Worm (Caenorhabditis elegans) whole organism, L1 larva: ENCODE results near the gene ina-1.

Source experiments
- F16B12.6 ChIP-seq: fragments of 150-350 bp; optimal IDR thresholded peaks from 2 replicates; lab custom pipeline; 2014; ENCODE audit warnings: missing biosample characterization, missing genetic modification characterization
- alr-1 ChIP-seq: fragments of 200-800 bp; sonication (Bioruptor generic); optimal IDR thresholded peaks from 2 replicates; lab custom pipeline; 2018; ENCODE audit warnings: borderline replicate concordance, mild to moderate bottlenecking, missing genetic modification characterization, missing compliant biosample characterization
- ama-1 ChIP-seq: fragments of 150-350 bp; optimal IDR thresholded peaks from 2 replicates; lab custom pipeline; 2014
- blmp-1 ChIP-seq: fragments of 150-350 bp; optimal IDR thresholded peaks from 2 replicates; lab custom pipeline; 2014; ENCODE audit warnings: missing biosample characterization, missing genetic modification characterization
- ceh-63 ChIP-seq: fragments of 200-800 bp; sonication (Bioruptor generic); optimal IDR thresholded peaks from 2 replicates; lab custom pipeline; 2018; ENCODE audit warnings: mild to moderate bottlenecking, missing genetic modification characterization, missing compliant biosample characterization
- ceh-90 ChIP-seq: sonication (generic microtip); optimal IDR thresholded peaks from 2 replicates; lab custom pipeline; 2016; ENCODE audit warnings: missing genetic modification characterization, missing compliant biosample characterization
- dpl-1 ChIP-seq, 3 experiments: fragments of 150-350 bp in 2 of 3; sonication (generic microtip) in 1 of 3; optimal IDR thresholded peaks; 2 replicates each; lab custom pipeline; 2014 to 2017; ENCODE audit warnings: missing biosample characterization in 3 of 3, missing genetic modification characterization in 3 of 3, missing genetic modification reagents in 3 of 3
- efl-1 ChIP-seq, 4 experiments: fragments of 150-350 bp; optimal IDR thresholded peaks in 3 of 4; peaks in 1 of 4; 1 replicate in 1 of 4; 2 replicates in 3 of 4; lab custom pipeline; 2014; ENCODE audit warnings: missing biosample characterization in 2 of 4, missing genetic modification characterization in 2 of 4, missing genetic modification reagents in 2 of 4
- egl-13 ChIP-seq: sonication (generic microtip); optimal IDR thresholded peaks from 2 replicates; lab custom pipeline; 2016; ENCODE audit warnings: missing genotype, missing genetic modification reagents, missing genetic modification characterization, missing compliant biosample characterization
- elt-2 ChIP-seq: sonication (generic microtip); optimal IDR thresholded peaks from 2 replicates; lab custom pipeline; 2016; ENCODE audit warnings: missing genetic modification characterization, mild to moderate bottlenecking, inconsistent platforms, missing compliant biosample characterization, missing genetic modification reagents
- elt-3 ChIP-seq, 6 experiments: fragments of 150-350 bp in 1 of 6; sonication (generic microtip); optimal IDR thresholded peaks; 2 replicates each; lab custom pipeline; 2017 to 2018; ENCODE audit warnings: missing biosample characterization in 6 of 6, missing genetic modification characterization in 6 of 6, inconsistent platforms in 1 of 6
- ets-5 ChIP-seq: fragments of 200-800 bp; sonication (Bioruptor generic); IDR thresholded peaks from 2 replicates; pipeline ENCODE4 v1.3.6; 2022; ENCODE audit warnings: missing genetic modification characterization, missing compliant biosample characterization
- fkh-4 ChIP-seq: sonication (generic microtip); optimal IDR thresholded peaks from 2 replicates; lab custom pipeline; 2016; ENCODE audit warnings: missing compliant biosample characterization, missing genetic modification characterization, borderline replicate concordance
- grh-1 ChIP-seq: fragments of 200-800 bp; sonication (Bioruptor generic); IDR thresholded peaks from 2 replicates; pipeline ENCODE4 v1.3.6; 2022; ENCODE audit warnings: missing genetic modification reagents, missing genetic modification characterization, missing compliant biosample characterization
- hlh-17 ChIP-seq: fragments of 200-800 bp; sonication (Bioruptor generic); optimal IDR thresholded peaks from 2 replicates; lab custom pipeline; 2018; ENCODE audit warnings: missing genetic modification characterization, mild to moderate bottlenecking, missing compliant biosample characterization, moderate library complexity, borderline replicate concordance
- irx-1 ChIP-seq: sonication (generic microtip); optimal IDR thresholded peaks from 2 replicates; lab custom pipeline; 2016; ENCODE audit warnings: missing genetic modification characterization, missing compliant biosample characterization
- lin-13 ChIP-seq: fragments of 150-350 bp; optimal IDR thresholded peaks from 2 replicates; lab custom pipeline; 2014; ENCODE audit warnings: missing biosample characterization, missing genetic modification reagents, missing genetic modification characterization
- lin-14 ChIP-seq: fragments of 200-800 bp; sonication (Bioruptor generic); optimal IDR thresholded peaks from 2 replicates; lab custom pipeline; 2018; ENCODE audit warnings: mild to moderate bottlenecking, missing genetic modification characterization, moderate library complexity, missing compliant biosample characterization
- lin-15B ChIP-seq: fragments of 150-350 bp; sonication (generic microtip); optimal IDR thresholded peaks from 3 replicates; lab custom pipeline; 2014; ENCODE audit warnings: missing biosample characterization, missing genetic modification characterization
- lin-35 ChIP-seq, 2 experiments: fragments of 150-350 bp; optimal IDR thresholded peaks; 2 replicates each; lab custom pipeline; 2014; ENCODE audit warnings: missing biosample characterization in 2 of 2, missing genetic modification characterization in 2 of 2, missing genetic modification reagents in 2 of 2
- lir-3 ChIP-seq: sonication (generic microtip); optimal IDR thresholded peaks from 2 replicates; lab custom pipeline; 2016; ENCODE audit warnings: mild to moderate bottlenecking, missing genetic modification characterization, moderate library complexity, missing compliant biosample characterization; ENCODE audit not compliant: poor library complexity
- lsy-2 ChIP-seq, 2 experiments: fragments of 150-350 bp; optimal IDR thresholded peaks; 2 replicates each; lab custom pipeline; 2014; ENCODE audit warnings: missing biosample characterization in 2 of 2, missing genetic modification characterization in 2 of 2
- mab-9 ChIP-seq: fragments of 200-800 bp; sonication (Bioruptor generic); IDR thresholded peaks from 2 replicates; pipeline ENCODE4 v1.3.6; 2022; ENCODE audit warnings: missing genetic modification reagents, missing genetic modification characterization, missing compliant biosample characterization
- mdl-1 ChIP-seq, 2 experiments: fragments of 150-350 bp; optimal IDR thresholded peaks; 2 replicates each; lab custom pipeline; 2014 to 2017; ENCODE audit warnings: missing biosample characterization in 2 of 2, missing genetic modification characterization in 2 of 2, inconsistent platforms in 1 of 2
- nhr-11 ChIP-seq: fragments of 150-350 bp; optimal IDR thresholded peaks from 2 replicates; lab custom pipeline; 2014; ENCODE audit warnings: missing biosample characterization, missing genetic modification characterization
- nhr-12 ChIP-seq: sonication (generic microtip); optimal IDR thresholded peaks from 2 replicates; lab custom pipeline; 2017; ENCODE audit warnings: missing biosample characterization, missing genetic modification characterization
- nhr-20 ChIP-seq: sonication (generic microtip); optimal IDR thresholded peaks from 2 replicates; lab custom pipeline; 2016; ENCODE audit warnings: mild to moderate bottlenecking, missing genetic modification characterization, missing compliant biosample characterization
- nhr-71 ChIP-seq: sonication (generic microtip); optimal IDR thresholded peaks from 2 replicates; lab custom pipeline; 2016; ENCODE audit warnings: mild to moderate bottlenecking, missing genetic modification characterization, moderate library complexity, missing compliant biosample characterization
- nhr-85 ChIP-seq: sonication (generic microtip); peaks from one replicate; lab custom pipeline; 2016; ENCODE audit warnings: missing genetic modification characterization, inconsistent platforms, missing compliant biosample characterization
- nhr-90 ChIP-seq: sonication (generic microtip); optimal IDR thresholded peaks from 2 replicates; lab custom pipeline; 2016; ENCODE audit warnings: mild to moderate bottlenecking, missing genetic modification characterization, missing compliant biosample characterization; ENCODE audit not compliant: poor library complexity
- pag-3 ChIP-seq: sonication (generic microtip); optimal IDR thresholded peaks from 2 replicates; lab custom pipeline; 2017; ENCODE audit warnings: missing genetic modification characterization, mild to moderate bottlenecking, missing compliant biosample characterization, antibody characterized with exemption, borderline replicate concordance; ENCODE audit not compliant: insufficient read depth
- pax-3 ChIP-seq: fragments of 200-800 bp; sonication (Bioruptor generic); optimal IDR thresholded peaks from 2 replicates; lab custom pipeline; 2018; ENCODE audit warnings: mild to moderate bottlenecking, missing genetic modification characterization, moderate library complexity, missing compliant biosample characterization
- pqm-1 ChIP-seq: sonication (generic microtip); optimal IDR thresholded peaks from 3 replicates; lab custom pipeline; 2017; ENCODE audit warnings: missing biosample characterization, missing genetic modification characterization
- snu-23 ChIP-seq: sonication (generic microtip); optimal IDR thresholded peaks from 2 replicates; lab custom pipeline; 2016; ENCODE audit warnings: missing genetic modification characterization, missing compliant biosample characterization
- sox-4 ChIP-seq: sonication (generic microtip); optimal IDR thresholded peaks from 2 replicates; lab custom pipeline; 2016; ENCODE audit warnings: missing genetic modification characterization, missing compliant biosample characterization
- sup-37 ChIP-seq: fragments of 200-800 bp; sonication (Bioruptor generic); optimal IDR thresholded peaks from 2 replicates; lab custom pipeline; 2018; ENCODE audit warnings: mild to moderate bottlenecking, missing genetic modification characterization, missing compliant biosample characterization
- swsn-7 ChIP-seq: sonication (generic microtip); optimal IDR thresholded peaks from 2 replicates; lab custom pipeline; 2016; ENCODE audit warnings: missing genetic modification characterization, missing compliant biosample characterization
- tbx-2 ChIP-seq: sonication (generic microtip); optimal IDR thresholded peaks from 2 replicates; lab custom pipeline; 2016; ENCODE audit warnings: missing genetic modification characterization, missing compliant biosample characterization
- tlp-1 ChIP-seq: fragments of 150-350 bp; optimal IDR thresholded peaks from 2 replicates; lab custom pipeline; 2014; ENCODE audit warnings: missing biosample characterization, missing genetic modification characterization
- unc-130 ChIP-seq: fragments of 150-350 bp; optimal IDR thresholded peaks from 2 replicates; lab custom pipeline; 2017; ENCODE audit warnings: missing biosample characterization, missing genetic modification characterization, inconsistent platforms
- unc-30 ChIP-seq: sonication (generic microtip); optimal IDR thresholded peaks from 2 replicates; lab custom pipeline; 2017; ENCODE audit warnings: missing biosample characterization, missing genetic modification characterization
- unc-86 ChIP-seq: sonication (generic microtip); optimal IDR thresholded peaks from 2 replicates; lab custom pipeline; 2016; ENCODE audit warnings: missing genetic modification characterization, missing compliant biosample characterization
- unc-98 ChIP-seq: fragments of 200-800 bp; sonication (Bioruptor generic); IDR thresholded peaks from 2 replicates; pipeline ENCODE4 v1.3.6; 2022; ENCODE audit warnings: missing genetic modification characterization, missing compliant biosample characterization
- xbp-1 ChIP-seq: sonication (generic microtip); optimal IDR thresholded peaks from 2 replicates; lab custom pipeline; 2016; ENCODE audit warnings: missing genetic modification characterization, missing compliant biosample characterization
- zag-1 ChIP-seq: fragments of 150-350 bp; optimal IDR thresholded peaks from 2 replicates; lab custom pipeline; 2014; ENCODE audit warnings: missing biosample characterization, missing genetic modification characterization
- zip-4 ChIP-seq: fragments of 200-800 bp; sonication (Bioruptor generic); optimal IDR thresholded peaks from 2 replicates; lab custom pipeline; 2018; ENCODE audit warnings: mild to moderate bottlenecking, missing genetic modification characterization, moderate library complexity, missing compliant biosample characterization
- ztf-11 ChIP-seq, 2 experiments: sonication (generic microtip); optimal IDR thresholded peaks; 2 replicates each; lab custom pipeline; 2016 to 2017; ENCODE audit warnings: missing genetic modification characterization in 2 of 2, missing biosample characterization in 1 of 2, missing compliant biosample characterization in 1 of 2

The ina-1 gene

ce11 chrIII:9125789-9126304 is 46.8 kb downstream of the ina-1 start, which contains the start of gene sec-16A.1 (continued):
- TF ChIP-seq F16B12.6 (tag; lab: Kevin White, UChicago) (peak; percentile 82), fkh-4 (tag; lab: Kevin White, UChicago) (no peak), sox-4 (tag; lab: Kevin White, UChicago) (no peak), unc-98 (GFP tag; lab: Robert Waterston, UW) (no peak), hlh-17 (GFP tag; lab: Kevin White, UChicago) (no peak), xbp-1 (tag; lab: Kevin White, UChicago) (peak; percentile 22), nhr-20 (peak; percentile 43), nhr-12 (tag; lab: Kevin White, UChicago) (no peak), lin-15B (tag; lab: Kevin White, UChicago) (peak; percentile 1), unc-30 (tag; lab: Kevin White, UChicago) (no peak), nhr-71 (no peak), ama-1 (lab: Kevin White, UChicago) (no peak), mab-9 (GFP tag; lab: Robert Waterston, UW) (no peak), dpl-1 (GFP tag; optimal IDR thresholded peaks at IDR 0.05; lab: Kevin White, UChicago) (peak; percentile 32 to 51 (median 48)), lsy-2 (tag; optimal IDR thresholded peaks at IDR 0.05; lab: Kevin White, UChicago) (peak; percentile 52 to 56), ceh-63 (GFP tag; lab: Kevin White, UChicago) (no peak), efl-1 (optimal IDR thresholded peaks at IDR 0.05; lab: Kevin White, UChicago) (peak; percentile 43 to 61), efl-1 (GFP tag; optimal IDR thresholded peaks at IDR 0.05 in 1 of 2; lab: Kevin White, UChicago) (peak; percentile 54 to 96), lir-3 (tag; lab: Kevin White, UChicago) (no peak)
- TF ChIP-seq, all 84 proteins: peak for 17

ce11 chrIII:9118921-9119606 is 53.5 kb downstream of the ina-1 start, which contains the start of gene ced-11:
ced-11 (plus strand) TSS chrIII:9119556.
- TF ChIP-seq efl-1 (optimal IDR thresholded peaks at IDR 0.05; lab: Kevin White, UChicago) (no peak), efl-1 (GFP tag; optimal IDR thresholded peaks at IDR 0.05 in 1 of 2; lab: Kevin White, UChicago) (no peak), mdl-1 (tag; optimal IDR thresholded peaks at IDR 0.05; lab: Kevin White, UChicago) (no peak), tbx-2 (peak; percentile 49), swsn-7 (tag; lab: Kevin White, UChicago) (no peak), nhr-85 (tag; lab: Kevin White, UChicago) (peak; percentile 49), nhr-20 (no peak), blmp-1 (tag; lab: Kevin White, UChicago) (peak; percentile 23), lin-14 (GFP tag; lab: Kevin White, UChicago) (peak; percentile 71), tlp-1 (tag; lab: Kevin White, UChicago) (no peak), alr-1 (tag; lab: Kevin White, UChicago) (no peak), lin-15B (tag; lab: Kevin White, UChicago) (no peak), unc-86 (tag; lab: Kevin White, UChicago) (no peak), grh-1 (GFP tag; lab: Robert Waterston, UW) (peak; percentile 66), ets-5 (GFP tag; lab: Robert Waterston, UW) (no peak), unc-30 (tag; lab: Kevin White, UChicago) (no peak), egl-13 (tag; lab: Kevin White, UChicago) (no peak), zip-4 (no peak), elt-3 (tag; optimal IDR thresholded peaks at IDR 0.05; lab: Kevin White, UChicago) (peak in 5 of 6 experiments; percentile 25 to 81 (median 66)), pag-3 (tag; lab: Kevin White, UChicago) (peak; percentile 90), dpl-1 (GFP tag; optimal IDR thresholded peaks at IDR 0.05; lab: Kevin White, UChicago) (no peak), unc-130 (tag; lab: Kevin White, UChicago) (peak; percentile 37), snu-23 (no peak), lin-35 (GFP tag; optimal IDR thresholded peaks at IDR 0.05; lab: Kevin White, UChicago) (peak in 1 of 2 experiments; percentile 20), ztf-11 (tag; optimal IDR thresholded peaks at IDR 0.05; lab: Kevin White, UChicago) (no peak), nhr-11 (tag; lab: Kevin White, UChicago) (no peak), ceh-90 (no peak), zag-1 (tag; lab: Kevin White, UChicago) (no peak), lin-13 (GFP tag; lab: Kevin White, UChicago) (no peak), pax-3 (tag; lab: Kevin White, UChicago) (no peak), irx-1 (no peak), sup-37 (GFP tag; lab: Kevin White, UChicago) (no peak), pqm-1 (tag; lab: Kevin White, UChicago) (no peak), lsy-2 (tag; optimal IDR thresholded peaks at IDR 0.05; lab: Kevin White, UChicago) (no peak), elt-2 (tag; lab: Kevin White, UChicago) (no peak), nhr-90 (tag; lab: Kevin White, UChicago) (peak; percentile 5)
